Fruit fly (Drosophila melanogaster): ENCODE data around the gene TotC.

TotC gene

dm6 chr3R:20829416-20830131, 43.2 kb upstream of the TotC start:
- TF ChIP-seq CG14441 (GFP tag; IDR thresholded peaks at IDR 0.05) = 0 out of 2 replicates have a peak, but pooled peaks have one; percentile 34
- TF ChIP-seq CG18764 (GFP tag; optimal IDR thresholded peaks at IDR 0.05) = no peak
- TF ChIP-seq zf30C (GFP tag; optimal IDR thresholded peaks at IDR 0.05) = no peak
- peak in 1 of 2 experiments; percentile 30 for TF ChIP-seq Pdp1 (GFP tag; optimal IDR thresholded peaks at IDR 0.05)
- TF ChIP-seq bbx (GFP tag; IDR thresholded peaks at IDR 0.05; ENCODE audit: partially characterized antibody) = peak; percentile 50; the same call in 1 of the 2 replicates
- TF ChIP-seq Max (GFP tag; optimal IDR thresholded peaks at IDR 0.05) = no peak
- peak; percentile 7 for TF ChIP-seq CG3281 (GFP tag; optimal IDR thresholded peaks at IDR 0.05)
- no peak for TF ChIP-seq cato (GFP tag; optimal IDR thresholded peaks at IDR 0.05; ENCODE audit: borderline replicate concordance)
- no peak for TF ChIP-seq psq (GFP tag; optimal IDR thresholded peaks at IDR 0.05)
- TF ChIP-seq Med (GFP tag) = peak; percentile 93
- no peak for TF ChIP-seq ind (GFP tag; optimal IDR thresholded peaks at IDR 0.05)
- TF ChIP-seq dm (GFP tag; optimal IDR thresholded peaks at IDR 0.05) = peak; percentile 92
- no peak for TF ChIP-seq CG16779 (GFP tag; IDR thresholded peaks at IDR 0.05)
- TF ChIP-seq Adf1 (GFP tag; IDR thresholded peaks at IDR 0.05) = peak; percentile 83
- TF ChIP-seq CG17829 (tag; optimal IDR thresholded peaks at IDR 0.05) = peak; percentile 16
- TF ChIP-seq Hey (tag; optimal IDR thresholded peaks at IDR 0.05) = peak; percentile 46
- no peak for TF ChIP-seq Xrp1 (GFP tag; IDR thresholded peaks at IDR 0.05)
- TF ChIP-seq Eip74EF (GFP tag; optimal IDR thresholded peaks at IDR 0.05) = no peak
- TF ChIP-seq Mad (GFP tag; optimal IDR thresholded peaks at IDR 0.05) = no peak
- TF ChIP-seq CoRest (tag; optimal IDR thresholded peaks at IDR 0.05) = peak; percentile 53
- no peak for TF ChIP-seq gsb (GFP tag; IDR thresholded peaks at IDR 0.05)
- no peak for TF ChIP-seq CG12299 (tag; optimal IDR thresholded peaks at IDR 0.05)
- TF ChIP-seq CG43689 (GFP tag; IDR thresholded peaks at IDR 0.05) = no peak
- TF ChIP-seq Deaf1 (tag; optimal IDR thresholded peaks at IDR 0.05) = no peak
- TF ChIP-seq CG5180 (GFP tag; optimal IDR thresholded peaks at IDR 0.05) = no peak
- TF ChIP-seq D19B (GFP tag; optimal IDR thresholded peaks at IDR 0.05) = peak; percentile 13
- TF ChIP-seq CG8359 (GFP tag; optimal IDR thresholded peaks at IDR 0.05; ENCODE audit: borderline replicate concordance) = no peak
- TF ChIP-seq CG11504 (tag; optimal IDR thresholded peaks at IDR 0.05) = peak; percentile 59
- TF ChIP-seq usp (GFP tag; optimal IDR thresholded peaks at IDR 0.05) = no peak
- TF ChIP-seq otp (GFP tag; IDR thresholded peaks at IDR 0.05) = 0 out of 3 replicates have a peak, but pooled peaks have one; percentile 9
- TF ChIP-seq CG13296 (GFP tag; optimal IDR thresholded peaks at IDR 0.05) = no peak
- TF ChIP-seq cwo (GFP tag; optimal IDR thresholded peaks at IDR 0.05) = peak; percentile 72
- no peak for TF ChIP-seq bab2 (GFP tag; optimal IDR thresholded peaks at IDR 0.05)
- TF ChIP-seq Nf-YC (tag; optimal IDR thresholded peaks at IDR 0.05) = peak; percentile 29
- no peak for TF ChIP-seq emc (GFP tag; optimal IDR thresholded peaks at IDR 0.05)
- peak in 1 of 3 experiments; percentile 50 for TF ChIP-seq lola (GFP tag; optimal IDR thresholded peaks at IDR 0.05)
- no peak for TF ChIP-seq pho (GFP tag; optimal IDR thresholded peaks at IDR 0.05)
- TF ChIP-seq trh (GFP tag; optimal IDR thresholded peaks at IDR 0.05) = no peak
- TF ChIP-seq CG30431 (GFP tag; optimal IDR thresholded peaks at IDR 0.05) = no peak
- TF ChIP-seq ttk (GFP tag; IDR thresholded peaks at IDR 0.05) = no peak
- no peak for TF ChIP-seq Tbp (GFP tag; optimal IDR thresholded peaks at IDR 0.05)
- TF ChIP-seq bigmax (GFP tag; optimal IDR thresholded peaks at IDR 0.05) = peak; percentile 47
- peak; percentile 24 for TF ChIP-seq dmrt99B (tag; optimal IDR thresholded peaks at IDR 0.05)
- no peak for TF ChIP-seq exex (tag; optimal IDR thresholded peaks at IDR 0.05)
- TF ChIP-seq Ravus (GFP tag; IDR thresholded peaks at IDR 0.05) = no peak
- TF ChIP-seq fu2 (GFP tag; optimal IDR thresholded peaks at IDR 0.05) = no peak
- TF ChIP-seq CG9932 (GFP tag; IDR thresholded peaks at IDR 0.05) = peak; percentile 61
- no peak for TF ChIP-seq tgo (GFP tag; IDR thresholded peaks at IDR 0.05)
- TF ChIP-seq kah (GFP tag; optimal IDR thresholded peaks at IDR 0.05) = no peak

All from whole organism, embryonic.